Worm (Caenorhabditis elegans) whole organism, late embryonic: ENCODE measurements around the gene ppm-1.G.

Source experiments
- ama-1 ChIP-seq: fragments of 150-350 bp; optimal IDR thresholded peaks from 2 replicates; lab custom pipeline; 2014
- ceh-22 ChIP-seq: sonication (generic microtip); optimal IDR thresholded peaks from 2 replicates; lab custom pipeline; 2017; ENCODE audit warnings: missing biosample characterization, missing genetic modification characterization
- ets-4 ChIP-seq: sonication (generic microtip); optimal IDR thresholded peaks from 2 replicates; lab custom pipeline; 2016; ENCODE audit warnings: missing genetic modification characterization, missing compliant biosample characterization
- fkh-10 ChIP-seq: fragments of 150-350 bp; optimal IDR thresholded peaks from 2 replicates; lab custom pipeline; 2014; ENCODE audit warnings: missing biosample characterization, missing genetic modification reagents, missing genetic modification characterization
- hlh-30 ChIP-seq: sonication (generic microtip); optimal IDR thresholded peaks from 2 replicates; lab custom pipeline; 2017; ENCODE audit warnings: antibody characterized with exemption, missing genetic modification characterization, missing compliant biosample characterization; ENCODE audit not compliant: insufficient read depth
- pha-2 ChIP-seq: sonication (generic microtip); optimal IDR thresholded peaks from 2 replicates; lab custom pipeline; 2017; ENCODE audit warnings: mild to moderate bottlenecking, missing genetic modification characterization, missing compliant biosample characterization
- pha-4 ChIP-seq: fragments of 150-350 bp; optimal IDR thresholded peaks from 2 replicates; lab custom pipeline; 2018; ENCODE audit warnings: missing biosample characterization, missing genetic modification reagents, missing genetic modification characterization
- rnt-1 ChIP-seq: sonication (generic microtip); optimal IDR thresholded peaks from 2 replicates; lab custom pipeline; 2016; ENCODE audit warnings: missing genetic modification characterization, missing compliant biosample characterization
- sox-2 ChIP-seq: fragments of 200-800 bp; sonication (Bioruptor generic); IDR thresholded peaks from 2 replicates; pipeline ENCODE4 v1.3.6; 2022; ENCODE audit warnings: missing genetic modification reagents, missing genetic modification characterization, missing compliant biosample characterization
- tbx-2 ChIP-seq: sonication (generic microtip); optimal IDR thresholded peaks from 2 replicates; lab custom pipeline; 2016; ENCODE audit warnings: missing genetic modification characterization, missing compliant biosample characterization
- zip-5 ChIP-seq: sonication (generic microtip); optimal IDR thresholded peaks from 2 replicates; lab custom pipeline; 2016; ENCODE audit warnings: missing genetic modification characterization, missing compliant biosample characterization

DNA sequence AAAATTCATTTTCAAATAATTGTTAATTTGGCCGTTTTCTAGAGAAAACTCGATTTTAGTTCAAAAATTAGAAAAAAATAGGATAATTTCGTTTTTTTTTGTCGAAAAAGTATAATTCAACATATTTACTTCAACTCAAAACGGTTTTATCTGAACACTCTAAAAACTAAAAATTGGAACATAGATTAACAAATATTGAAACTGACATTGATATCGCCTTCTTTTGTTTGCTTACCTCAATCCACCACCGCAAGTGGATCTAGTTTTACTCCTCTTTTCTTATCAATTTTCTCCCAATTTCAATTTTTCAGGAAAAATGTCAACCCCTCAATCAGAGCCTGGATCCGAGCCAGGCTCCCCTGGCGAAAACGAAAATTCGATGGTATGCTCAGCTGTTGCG, 18.6 kb upstream of the ppm-1.G start, which contains the start of gene ptl-1:
- TF ChIP-seq ama-1 (lab: Kevin White, UChicago) (no peak), fkh-10 (no peak), hlh-30 (tag; lab: Kevin White, UChicago) (no peak), sox-2 (GFP tag; lab: Robert Waterston, UW) (no peak), zip-5 (no peak), ets-4 (tag; lab: Kevin White, UChicago) (no peak), tbx-2 (no peak), rnt-1 (tag; lab: Kevin White, UChicago) (no peak), ceh-22 (tag; lab: Kevin White, UChicago) (no peak), pha-2 (tag; lab: Kevin White, UChicago) (no peak), pha-4 (tag; lab: Kevin White, UChicago) (no peak)
